Worm (Caenorhabditis elegans): Measurements from ENCODE around the gene F29C4.4.
A peak's percentile ranks its signal among the peaks of the same experiment; 100 is the strongest.

Gene F29C4.4

ce11 chrIV:130150-130549 lies 18.7 kb downstream of the F29C4.4 start:
- TF ChIP-seq ref-1 (GFP tag; conservative IDR thresholded peaks at IDR 0.05) (no peak), cog-1 (tag; optimal IDR thresholded peaks at IDR 0.05) (no peak), ztf-23 (GFP tag; IDR thresholded peaks at IDR 0.05) (no peak), flt-1 (GFP tag; IDR thresholded peaks at IDR 0.05) (no peak), ztf-29 (GFP tag; IDR thresholded peaks at IDR 0.05) (no peak), T22C8.4 (GFP tag; IDR thresholded peaks at IDR 0.05) (no peak), med-1 (GFP tag; optimal IDR thresholded peaks at IDR 0.05; ENCODE audit: insufficient read depth) (no peak), tab-1 (GFP tag; IDR thresholded peaks at IDR 0.05) (no peak), klf-2 (GFP tag; conservative IDR thresholded peaks at IDR 0.05) (no peak)

DNA sequence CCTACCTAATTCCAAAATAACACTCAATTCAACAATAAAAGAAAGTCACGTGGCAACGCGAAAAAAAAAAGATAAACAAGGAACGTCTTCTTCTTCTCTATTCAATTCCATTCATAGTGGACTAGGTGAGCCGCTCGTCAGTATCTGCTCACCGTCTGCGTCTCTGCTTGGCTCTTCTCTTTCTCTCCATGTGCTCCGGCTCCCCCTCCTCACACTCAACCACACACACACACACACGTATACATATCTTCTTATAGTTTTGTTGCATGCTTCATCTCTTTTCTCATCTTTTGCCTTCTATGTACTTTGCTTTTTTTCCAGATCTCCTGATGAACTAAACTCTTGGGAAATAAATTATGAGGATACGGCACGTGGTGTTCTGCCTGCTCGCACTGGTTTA lies 20.6 kb downstream of the F29C4.4 start, which contains the start of gene daf-1:
TSS of gene daf-1 (plus strand) at position 322 of the 400 bp plus-strand sequence.
- TF ChIP-seq cog-1 (tag; optimal IDR thresholded peaks at IDR 0.05) (no peak), tab-1 (GFP tag; IDR thresholded peaks at IDR 0.05) (no peak), T22C8.4 (GFP tag; IDR thresholded peaks at IDR 0.05) (no peak), klf-2 (GFP tag; conservative IDR thresholded peaks at IDR 0.05) (no peak), ztf-23 (GFP tag; IDR thresholded peaks at IDR 0.05) (no peak), ref-1 (GFP tag; conservative IDR thresholded peaks at IDR 0.05) (no peak), med-1 (GFP tag; optimal IDR thresholded peaks at IDR 0.05; ENCODE audit: insufficient read depth) (no peak)

DNA sequence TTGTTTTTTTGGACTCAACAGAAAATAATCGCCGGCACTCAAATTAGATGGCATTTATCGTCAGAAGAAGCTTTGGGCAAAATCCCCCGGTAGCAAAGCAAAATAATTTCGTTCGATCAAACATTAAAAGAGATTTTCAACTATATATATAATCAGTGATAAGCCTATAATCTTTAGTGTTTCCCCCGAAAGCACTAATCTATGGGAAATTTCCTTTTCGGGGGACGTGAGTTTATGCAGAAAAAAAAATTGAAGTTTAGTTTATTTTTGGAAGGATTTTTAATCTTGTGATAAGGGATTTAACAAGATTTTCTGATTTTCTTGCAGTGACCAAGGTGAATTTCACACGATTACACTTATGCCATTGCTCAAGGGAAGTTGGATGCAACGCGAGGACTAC lies 22.5 kb downstream of the F29C4.4 start:
- TF ChIP-seq tab-1 (GFP tag; IDR thresholded peaks at IDR 0.05), result no peak
- no peak for TF ChIP-seq med-1 (GFP tag; optimal IDR thresholded peaks at IDR 0.05; ENCODE audit: insufficient read depth)
- no peak for TF ChIP-seq flt-1 (GFP tag; IDR thresholded peaks at IDR 0.05)
- TF ChIP-seq ref-1 (GFP tag; conservative IDR thresholded peaks at IDR 0.05), result no peak
- no peak for TF ChIP-seq T22C8.4 (GFP tag; IDR thresholded peaks at IDR 0.05)
- TF ChIP-seq ztf-29 (GFP tag; IDR thresholded peaks at IDR 0.05), result no peak
- no peak for TF ChIP-seq cog-1 (tag; optimal IDR thresholded peaks at IDR 0.05)
- TF ChIP-seq klf-2 (GFP tag; conservative IDR thresholded peaks at IDR 0.05), result no peak
- no peak for TF ChIP-seq ztf-23 (GFP tag; IDR thresholded peaks at IDR 0.05)

ce11 chrIV:139652-140051 lies 28.2 kb downstream of the F29C4.4 start:
- TF ChIP-seq ref-1 (GFP tag; conservative IDR thresholded peaks at IDR 0.05) (no peak), ztf-29 (GFP tag; IDR thresholded peaks at IDR 0.05) (no peak), med-1 (GFP tag; optimal IDR thresholded peaks at IDR 0.05; ENCODE audit: insufficient read depth) (no peak), ztf-23 (GFP tag; IDR thresholded peaks at IDR 0.05) (no peak), tab-1 (GFP tag; IDR thresholded peaks at IDR 0.05) (no peak), flt-1 (GFP tag; IDR thresholded peaks at IDR 0.05) (no peak), T22C8.4 (GFP tag; IDR thresholded peaks at IDR 0.05) (no peak), klf-2 (GFP tag; conservative IDR thresholded peaks at IDR 0.05) (no peak), cog-1 (tag; optimal IDR thresholded peaks at IDR 0.05) (no peak)

ce11 chrIV:141022-141421 lies 29.5 kb downstream of the F29C4.4 start:
- TF ChIP-seq ztf-23 (GFP tag; IDR thresholded peaks at IDR 0.05) (no peak), ref-1 (GFP tag; conservative IDR thresholded peaks at IDR 0.05) (no peak), T22C8.4 (GFP tag; IDR thresholded peaks at IDR 0.05) (no peak), tab-1 (GFP tag; IDR thresholded peaks at IDR 0.05) (no peak), cog-1 (tag; optimal IDR thresholded peaks at IDR 0.05) (no peak), med-1 (GFP tag; optimal IDR thresholded peaks at IDR 0.05; ENCODE audit: insufficient read depth) (no peak), flt-1 (GFP tag; IDR thresholded peaks at IDR 0.05) (no peak), klf-2 (GFP tag; conservative IDR thresholded peaks at IDR 0.05) (no peak), ztf-29 (GFP tag; IDR thresholded peaks at IDR 0.05) (no peak)

DNA sequence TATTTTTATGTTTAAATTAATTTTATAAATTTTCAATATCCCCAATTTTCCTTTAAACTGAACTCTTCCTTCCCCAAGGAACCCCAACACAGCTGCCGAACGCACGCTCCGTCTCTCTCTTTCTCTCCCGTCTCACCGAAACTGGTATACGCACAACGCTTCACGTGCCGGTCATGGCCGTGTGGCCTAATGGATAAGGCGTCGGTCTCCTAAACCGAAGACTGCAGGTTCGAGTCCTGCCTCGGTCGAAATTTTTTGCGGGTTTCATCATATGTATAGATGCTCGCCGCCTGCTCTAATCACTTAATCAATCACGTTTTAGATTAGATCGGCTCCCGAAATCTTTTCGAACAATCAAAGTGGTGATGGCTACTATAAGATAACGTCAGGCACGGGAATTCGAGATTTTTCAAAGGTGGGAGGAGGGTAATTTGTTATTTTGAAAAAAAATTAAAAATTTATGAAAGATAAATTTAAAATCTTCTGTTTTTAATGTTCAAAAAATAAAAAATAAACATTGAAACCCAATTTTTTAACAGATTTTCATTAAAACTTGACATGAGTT lies 32.4 kb downstream of the F29C4.4 start:
- TF ChIP-seq klf-2 (GFP tag; conservative IDR thresholded peaks at IDR 0.05), result peak; percentile 97
- TF ChIP-seq ztf-23 (GFP tag; IDR thresholded peaks at IDR 0.05), result peak; percentile 96
- TF ChIP-seq tab-1 (GFP tag; IDR thresholded peaks at IDR 0.05), result peak; percentile 99
- TF ChIP-seq T22C8.4 (GFP tag; IDR thresholded peaks at IDR 0.05), result peak; percentile 94
- peak; percentile 95 for TF ChIP-seq ref-1 (GFP tag; conservative IDR thresholded peaks at IDR 0.05)
- peak; percentile 98 for TF ChIP-seq flt-1 (GFP tag; IDR thresholded peaks at IDR 0.05)
- TF ChIP-seq med-1 (GFP tag; optimal IDR thresholded peaks at IDR 0.05; ENCODE audit: insufficient read depth), result peak; percentile 70
- TF ChIP-seq cog-1 (tag; optimal IDR thresholded peaks at IDR 0.05), result peak; percentile 94
- peak; percentile 98 for TF ChIP-seq ztf-29 (GFP tag; IDR thresholded peaks at IDR 0.05)

- no peak for TF ChIP-seq cog-1 (tag; optimal IDR thresholded peaks at IDR 0.05)
- TF ChIP-seq flt-1 (GFP tag; IDR thresholded peaks at IDR 0.05), result no peak
- TF ChIP-seq tab-1 (GFP tag; IDR thresholded peaks at IDR 0.05), result no peak
- TF ChIP-seq klf-2 (GFP tag; conservative IDR thresholded peaks at IDR 0.05), result no peak
These were observed 36.3 kb downstream of the F29C4.4 start, which contains the start of gene col-99 for ce11 chrIV:147819-148218. col-99 (minus strand) TSS chrIV:147919.

DNA sequence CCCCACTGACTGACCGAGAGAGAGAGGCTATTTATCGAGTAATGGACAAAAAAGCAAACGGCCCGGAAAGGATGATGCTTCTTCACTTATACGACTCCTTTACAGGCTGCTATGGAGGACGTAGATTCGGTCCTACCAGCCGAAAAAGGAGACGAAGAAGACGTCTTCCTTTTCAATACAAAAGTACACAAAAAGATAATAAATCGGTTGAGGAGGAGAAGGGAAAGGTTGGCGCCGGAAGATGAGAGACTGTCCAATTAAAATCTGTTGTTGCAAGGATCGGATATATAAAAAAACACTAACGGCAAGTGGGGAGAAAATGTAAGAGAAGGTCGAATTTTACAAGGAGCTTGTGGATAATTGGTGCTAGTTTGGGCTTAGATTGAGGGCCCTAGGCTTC lies 37.3 kb downstream of the F29C4.4 start:
- TF ChIP-seq med-1 (GFP tag; optimal IDR thresholded peaks at IDR 0.05; ENCODE audit: insufficient read depth), result no peak
- TF ChIP-seq ztf-29 (GFP tag; IDR thresholded peaks at IDR 0.05), result no peak
- TF ChIP-seq ref-1 (GFP tag; conservative IDR thresholded peaks at IDR 0.05), result no peak
- no peak for TF ChIP-seq cog-1 (tag; optimal IDR thresholded peaks at IDR 0.05)
- no peak for TF ChIP-seq flt-1 (GFP tag; IDR thresholded peaks at IDR 0.05)

ce11 chrIV:149794-150193 lies 38.3 kb downstream of the F29C4.4 start:
- no peak for TF ChIP-seq T22C8.4 (GFP tag; IDR thresholded peaks at IDR 0.05)
- no peak for TF ChIP-seq ztf-23 (GFP tag; IDR thresholded peaks at IDR 0.05)
- TF ChIP-seq flt-1 (GFP tag; IDR thresholded peaks at IDR 0.05), result no peak
- TF ChIP-seq tab-1 (GFP tag; IDR thresholded peaks at IDR 0.05), result no peak
- TF ChIP-seq cog-1 (tag; optimal IDR thresholded peaks at IDR 0.05), result no peak

DNA sequence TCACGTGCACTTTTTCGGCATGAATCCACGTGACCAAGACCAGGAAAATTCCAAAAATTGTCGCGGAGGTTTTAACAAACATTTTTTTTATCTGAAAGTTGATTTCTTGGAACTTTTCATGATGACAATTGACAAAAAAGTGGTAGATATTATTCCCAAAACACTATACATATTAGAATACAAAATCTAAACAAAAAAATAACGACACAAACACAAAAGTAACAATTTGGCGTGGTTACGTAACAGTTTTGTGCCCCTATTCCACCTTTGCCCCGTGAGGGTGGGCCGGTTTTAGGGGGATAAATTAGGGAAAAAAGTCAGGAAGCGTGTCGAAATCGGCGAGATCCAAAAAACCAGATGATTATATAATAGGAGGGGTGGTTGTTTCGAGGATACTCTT lies 46.3 kb downstream of the F29C4.4 start, which contains the start of gene gegf-1:
TSS of gene gegf-1 (minus strand) at position 101 of the 400 bp plus-strand sequence.
- TF ChIP-seq tab-1 (GFP tag; IDR thresholded peaks at IDR 0.05), result no peak
- TF ChIP-seq cog-1 (tag; optimal IDR thresholded peaks at IDR 0.05), result no peak
- no peak for TF ChIP-seq ztf-29 (GFP tag; IDR thresholded peaks at IDR 0.05)
- no peak for TF ChIP-seq klf-2 (GFP tag; conservative IDR thresholded peaks at IDR 0.05)
- TF ChIP-seq med-1 (GFP tag; optimal IDR thresholded peaks at IDR 0.05; ENCODE audit: insufficient read depth), result no peak
- no peak for TF ChIP-seq ztf-23 (GFP tag; IDR thresholded peaks at IDR 0.05)
- no peak for TF ChIP-seq flt-1 (GFP tag; IDR thresholded peaks at IDR 0.05)
- TF ChIP-seq ref-1 (GFP tag; conservative IDR thresholded peaks at IDR 0.05), result no peak
- TF ChIP-seq T22C8.4 (GFP tag; IDR thresholded peaks at IDR 0.05), result no peak
